Worm (Caenorhabditis elegans) whole organism, midembryonic: ENCODE results near the gene C04E6.12.

ENCODE experiments used
- T22C8.4 ChIP-seq: fragments of 200-800 bp; sonication (Bioruptor generic); IDR thresholded peaks from 2 replicates; pipeline ENCODE4 v1.3.6; 2022; ENCODE audit warnings: missing genetic modification characterization, missing compliant biosample characterization
- cog-1 ChIP-seq: sonication (generic microtip); optimal IDR thresholded peaks from 2 replicates; lab custom pipeline; 2016; ENCODE audit warnings: missing genetic modification characterization, missing compliant biosample characterization
- flt-1 ChIP-seq: fragments of 200-800 bp; sonication (Bioruptor generic); IDR thresholded peaks from 2 replicates; pipeline ENCODE4 v1.3.6; 2022; ENCODE audit warnings: missing genetic modification characterization, missing compliant biosample characterization
- klf-2 ChIP-seq: fragments of 200-800 bp; sonication (Bioruptor generic); conservative IDR thresholded peaks from 2 replicates; pipeline ENCODE4 v1.3.6; 2022; ENCODE audit warnings: missing genetic modification reagents, missing genetic modification characterization, missing compliant biosample characterization
- med-1 ChIP-seq: sonication (generic microtip); optimal IDR thresholded peaks from 2 replicates; lab custom pipeline; 2017; ENCODE audit warnings: missing genetic modification characterization, mild to moderate bottlenecking, missing compliant biosample characterization, antibody characterized with exemption, missing genetic modification reagents; ENCODE audit not compliant: insufficient read depth
- ref-1 ChIP-seq: fragments of 200-800 bp; sonication (Bioruptor generic); conservative IDR thresholded peaks from 2 replicates; pipeline ENCODE4 v1.3.6; 2022; ENCODE audit warnings: missing genetic modification reagents, missing genetic modification characterization, missing compliant biosample characterization
- tab-1 ChIP-seq: fragments of 200-800 bp; sonication (Bioruptor generic); IDR thresholded peaks from 2 replicates; pipeline ENCODE4 v1.3.6; 2022; ENCODE audit warnings: missing genetic modification characterization, missing compliant biosample characterization
- ztf-23 ChIP-seq: fragments of 200-800 bp; sonication (Bioruptor generic); IDR thresholded peaks from 2 replicates; pipeline ENCODE4 v1.3.6; 2022; ENCODE audit warnings: missing genetic modification reagents, missing genetic modification characterization, missing compliant biosample characterization
- ztf-29 ChIP-seq: fragments of 200-800 bp; sonication (Bioruptor generic); IDR thresholded peaks from 2 replicates; pipeline ENCODE4 v1.3.6; 2022; ENCODE audit warnings: missing genetic modification reagents, missing genetic modification characterization, missing compliant biosample characterization

- TF ChIP-seq tab-1 (GFP tag; lab: Robert Waterston, UW) (no peak), med-1 (no peak), T22C8.4 (GFP tag; lab: Robert Waterston, UW) (no peak), ref-1 (GFP tag; lab: Robert Waterston, UW) (no peak), ztf-29 (GFP tag; lab: Robert Waterston, UW) (no peak), klf-2 (GFP tag; lab: Robert Waterston, UW) (no peak), cog-1 (tag; lab: Kevin White, UChicago) (no peak), flt-1 (GFP tag; lab: Robert Waterston, UW) (no peak), ztf-23 (GFP tag; lab: Robert Waterston, UW) (no peak)
These were observed 2.0 kb upstream of the C04E6.12 start for ce11 chrV:5921761-5922160.
